Fruit fly (Drosophila melanogaster) whole organism, prepupa: ENCODE results near the gene Ulp1.

Source experiments
- Blimp-1 ChIP-seq: fragments of 200-800 bp; sonication (Bioruptor generic); optimal IDR thresholded peaks from 3 replicates; lab custom pipeline; 2017; ENCODE audit warnings: missing biosample characterization, missing genetic modification characterization, mild to moderate bottlenecking, moderate library complexity, missing genetic modification reagents
- CG10669 ChIP-seq: fragments of 200-800 bp; sonication (Bioruptor generic); optimal IDR thresholded peaks from 3 replicates; lab custom pipeline; 2018; ENCODE audit warnings: missing biosample characterization, mild to moderate bottlenecking, missing genetic modification characterization, moderate library complexity
- CG11294 ChIP-seq: fragments of 200-800 bp; sonication (Bioruptor generic); IDR thresholded peaks from 2 replicates; pipeline ENCODE4 v1.3.6; 2022; ENCODE audit warnings: missing biosample characterization, missing genetic modification characterization
- CG11762 ChIP-seq: fragments of 200-800 bp; sonication (Bioruptor generic); optimal IDR thresholded peaks from 3 replicates; lab custom pipeline; 2016; ENCODE audit warnings: missing biosample characterization, missing genetic modification characterization; ENCODE audit not compliant: insufficient read depth
- CG11902 ChIP-seq: fragments of 200-800 bp; sonication (Bioruptor generic); optimal IDR thresholded peaks from 3 replicates; lab custom pipeline; 2016; ENCODE audit warnings: missing biosample characterization, missing genetic modification characterization
- CG15336 ChIP-seq: fragments of 200-800 bp; sonication (Bioruptor generic); IDR thresholded peaks from 2 replicates; pipeline ENCODE4 v1.3.6; 2022; ENCODE audit warnings: missing biosample characterization, missing genetic modification characterization
- CG16779 ChIP-seq: fragments of 200-800 bp; sonication (Bioruptor generic); optimal IDR thresholded peaks from 3 replicates; lab custom pipeline; 2017; ENCODE audit warnings: missing biosample characterization, mild to moderate bottlenecking, missing genetic modification characterization
- CG3032 ChIP-seq: fragments of 200-800 bp; optimal IDR thresholded peaks from 2 replicates; lab custom pipeline; 2019; ENCODE audit warnings: missing biosample characterization, mild to moderate bottlenecking, missing genetic modification characterization, moderate library complexity
- CG32006 ChIP-seq: fragments of 200-800 bp; sonication (Bioruptor generic); optimal IDR thresholded peaks from 3 replicates; lab custom pipeline; 2017; ENCODE audit warnings: missing biosample characterization, mild to moderate bottlenecking, missing genetic modification characterization
- CG3919 ChIP-seq: fragments of 200-800 bp; sonication (Bioruptor generic); optimal IDR thresholded peaks from 3 replicates; lab custom pipeline; 2016; ENCODE audit warnings: missing biosample characterization, missing genetic modification characterization
- CG6163 ChIP-seq: fragments of 200-800 bp; sonication (Bioruptor generic); IDR thresholded peaks from 3 replicates; pipeline ENCODE4 v1.3.6; 2022; ENCODE audit warnings: missing biosample characterization, missing genetic modification characterization
- CG6276 ChIP-seq: fragments of 200-800 bp; sonication (Bioruptor generic); optimal IDR thresholded peaks from 2 replicates; lab custom pipeline; 2017; ENCODE audit warnings: missing biosample characterization, mild to moderate bottlenecking, missing genetic modification characterization
- CG6808 ChIP-seq: fragments of 200-800 bp; sonication (Bioruptor generic); optimal IDR thresholded peaks from 3 replicates; lab custom pipeline; 2017; ENCODE audit warnings: missing biosample characterization, missing genetic modification characterization, mild to moderate bottlenecking, moderate library complexity, missing genetic modification reagents
- CG6854 ChIP-seq: fragments of 200-800 bp; sonication (Bioruptor generic); optimal IDR thresholded peaks from 2 replicates; lab custom pipeline; 2017; ENCODE audit warnings: missing biosample characterization, mild to moderate bottlenecking, missing genetic modification characterization
- CG8119 ChIP-seq: fragments of 200-800 bp; sonication (Bioruptor generic); IDR thresholded peaks from 3 replicates; pipeline ENCODE4 v1.3.6; 2022; ENCODE audit warnings: missing biosample characterization, missing genetic modification characterization
- CG8319 ChIP-seq: fragments of 200-800 bp; sonication (Bioruptor generic); optimal IDR thresholded peaks from 3 replicates; lab custom pipeline; 2016; ENCODE audit warnings: missing biosample characterization, missing genetic modification characterization
- CG9139 ChIP-seq: fragments of 200-800 bp; sonication (Bioruptor generic); optimal IDR thresholded peaks from 3 replicates; lab custom pipeline; 2017; ENCODE audit warnings: missing biosample characterization, mild to moderate bottlenecking, missing genetic modification characterization
- Eip75B ChIP-seq: fragments of 200-800 bp; sonication (Bioruptor generic); optimal IDR thresholded peaks from 3 replicates; lab custom pipeline; 2016; ENCODE audit warnings: missing biosample characterization, missing genetic modification characterization
- Eip78C ChIP-seq: fragments of 200-800 bp; sonication (Bioruptor generic); peaks from one replicate; lab custom pipeline; 2016; ENCODE audit warnings: missing biosample characterization, missing genetic modification characterization
- Eip93F ChIP-seq: fragments of 200-800 bp; sonication (Bioruptor generic); optimal IDR thresholded peaks from 2 replicates; lab custom pipeline; 2016; ENCODE audit warnings: missing biosample characterization, mild to moderate bottlenecking, missing genetic modification characterization
- Ets21C ChIP-seq: fragments of 200-800 bp; sonication (Bioruptor generic); optimal IDR thresholded peaks from 3 replicates; lab custom pipeline; 2016; ENCODE audit warnings: missing biosample characterization, missing genetic modification characterization
- Ets96B ChIP-seq: fragments of 200-800 bp; optimal IDR thresholded peaks from 2 replicates; lab custom pipeline; 2019; ENCODE audit warnings: missing biosample characterization, mild to moderate bottlenecking, missing genetic modification characterization, moderate library complexity
- Gug ChIP-seq: fragments of 200-800 bp; sonication (Bioruptor generic); IDR thresholded peaks from 2 replicates; pipeline ENCODE4 v1.3.6; 2022; ENCODE audit warnings: missing biosample characterization, missing genetic modification characterization
- Hr38 ChIP-seq: sonication (Bioruptor generic); optimal IDR thresholded peaks from 2 replicates; lab custom pipeline; 2016; ENCODE audit warnings: missing biosample characterization, missing genetic modification characterization
- Hr39 ChIP-seq: fragments of 200-800 bp; sonication (Bioruptor generic); optimal IDR thresholded peaks from 2 replicates; lab custom pipeline; 2016; ENCODE audit warnings: missing biosample characterization, missing genetic modification characterization
- Hr4 ChIP-seq: fragments of 200-800 bp; sonication (Bioruptor generic); optimal IDR thresholded peaks from 3 replicates; lab custom pipeline; 2016; ENCODE audit warnings: missing biosample characterization, missing genetic modification characterization
- Met ChIP-seq: fragments of 200-800 bp; sonication (Bioruptor generic); optimal IDR thresholded peaks from 3 replicates; lab custom pipeline; 2016; ENCODE audit warnings: missing biosample characterization, missing genetic modification characterization
- OdsH ChIP-seq: fragments of 200-800 bp; sonication (Bioruptor generic); optimal IDR thresholded peaks from 3 replicates; lab custom pipeline; 2016; ENCODE audit warnings: missing biosample characterization, missing genetic modification characterization
- Smox ChIP-seq: fragments of 200-800 bp; sonication (Bioruptor generic); optimal IDR thresholded peaks from 3 replicates; lab custom pipeline; 2016; ENCODE audit warnings: missing biosample characterization, missing genetic modification characterization
- Sox14 ChIP-seq: fragments of 200-800 bp; sonication (Bioruptor generic); optimal IDR thresholded peaks from 3 replicates; lab custom pipeline; 2016; ENCODE audit warnings: missing biosample characterization, missing genetic modification characterization
- Sox15 ChIP-seq: fragments of 200-800 bp; sonication (Bioruptor generic); optimal IDR thresholded peaks from 3 replicates; lab custom pipeline; 2016; ENCODE audit warnings: missing biosample characterization, missing genetic modification characterization
- achi ChIP-seq: fragments of 200-800 bp; sonication (Bioruptor generic); optimal IDR thresholded peaks from 3 replicates; lab custom pipeline; 2016; ENCODE audit warnings: missing biosample characterization, missing genetic modification characterization
- acj6 ChIP-seq: fragments of 200-800 bp; sonication (Bioruptor generic); optimal IDR thresholded peaks from 3 replicates; lab custom pipeline; 2016; ENCODE audit warnings: missing biosample characterization, missing genetic modification characterization
- cyc ChIP-seq: fragments of 200-800 bp; sonication (Bioruptor generic); optimal IDR thresholded peaks from 3 replicates; lab custom pipeline; 2016; ENCODE audit warnings: missing biosample characterization, missing genetic modification characterization
- dac ChIP-seq: fragments of 200-800 bp; sonication (Bioruptor generic); optimal IDR thresholded peaks from 2 replicates; lab custom pipeline; 2017; ENCODE audit warnings: missing biosample characterization, mild to moderate bottlenecking, missing genetic modification characterization
- eg ChIP-seq: fragments of 200-800 bp; sonication (Bioruptor generic); IDR thresholded peaks from 3 replicates; pipeline ENCODE4 v1.3.6; 2022; ENCODE audit warnings: missing biosample characterization, missing genetic modification characterization
- esn ChIP-seq: fragments of 200-800 bp; sonication (Bioruptor generic); optimal IDR thresholded peaks from 2 replicates; lab custom pipeline; 2016; ENCODE audit warnings: missing biosample characterization, mild to moderate bottlenecking, missing genetic modification characterization, moderate library complexity
- fkh ChIP-seq: fragments of 200-800 bp; sonication (Bioruptor generic); optimal IDR thresholded peaks from 3 replicates; lab custom pipeline; 2017; ENCODE audit warnings: missing biosample characterization, mild to moderate bottlenecking, missing genetic modification characterization, moderate library complexity
- lz ChIP-seq: fragments of 200-800 bp; sonication (Bioruptor generic); optimal IDR thresholded peaks from 3 replicates; lab custom pipeline; 2016; ENCODE audit warnings: missing biosample characterization, missing genetic modification characterization
- net ChIP-seq: fragments of 200-800 bp; sonication (Bioruptor generic); optimal IDR thresholded peaks from 3 replicates; lab custom pipeline; 2016; ENCODE audit warnings: missing biosample characterization, missing genetic modification characterization
- pdm3 ChIP-seq: fragments of 200-800 bp; sonication (Bioruptor generic); optimal IDR thresholded peaks from 3 replicates; lab custom pipeline; 2016; ENCODE audit warnings: missing biosample characterization, missing genetic modification characterization
- spab ChIP-seq: fragments of 200-800 bp; sonication (Bioruptor generic); optimal IDR thresholded peaks from 2 replicates; lab custom pipeline; 2017; ENCODE audit warnings: missing biosample characterization, mild to moderate bottlenecking, missing genetic modification characterization, missing genetic modification reagents
- svp ChIP-seq: fragments of 200-800 bp; sonication (Bioruptor generic); peaks from one replicate; lab custom pipeline; 2016; ENCODE audit warnings: missing biosample characterization, missing genetic modification characterization
- topi ChIP-seq: fragments of 200-800 bp; sonication (Bioruptor generic); optimal IDR thresholded peaks from 3 replicates; lab custom pipeline; 2016; ENCODE audit warnings: missing biosample characterization, missing genetic modification characterization

The Ulp1 gene

dm6 chrX:19247200-19248052 lies 39.4 kb upstream of the Ulp1 start, which contains the start of gene CG7992 (continued):
- TF ChIP-seq lz (peak; percentile 49), CG11762 (GFP tag; lab: Kevin White, UChicago) (no peak), dac (no peak), net (peak; percentile 48), Smox (peak; percentile 62), spab (no peak), Gug (0 out of 2 replicates have a peak, but pooled peaks have one; percentile 21), CG8119 (GFP tag; lab: Robert Waterston, UW) (0 out of 3 replicates have a peak, but pooled peaks have one; percentile 32), Hr38 (no peak)
- TF ChIP-seq, all 60 proteins: peak for 27

- TF ChIP-seq CG6808 (no peak), Sox14 (no peak), cyc (peak; percentile 30), Eip93F (no peak), OdsH (no peak), Eip78C (peak; percentile 78), CG6163 (GFP tag; lab: Robert Waterston, UW) (peak; percentile 37; the same call in 1 of the 3 replicates), Sox15 (no peak), CG6854 (peak; percentile 29), Ets96B (tag; lab: Kevin White, UChicago) (peak; percentile 19), CG6276 (GFP tag; lab: Kevin White, UChicago) (peak; percentile 4), esn (GFP tag; lab: Kevin White, UChicago) (peak; percentile 8), CG32006 (no peak), CG9139 (GFP tag; lab: Kevin White, UChicago) (no peak), CG16779 (tag; lab: Kevin White, UChicago) (no peak), Eip75B (GFP tag; lab: Kevin White, UChicago) (peak; percentile 29), CG11902 (no peak), Hr4 (peak; percentile 45), Hr39 (GFP tag; lab: Kevin White, UChicago) (peak; percentile 7), CG15336 (GFP tag; lab: Robert Waterston, UW) (0 out of 2 replicates have a peak, but pooled peaks have one; percentile 11), Blimp-1 (GFP tag; lab: Kevin White, UChicago) (peak; percentile 78), Ets21C (GFP tag; lab: Kevin White, UChicago) (no peak), CG8319 (GFP tag; lab: Kevin White, UChicago) (no peak), eg (GFP tag; lab: Robert Waterston, UW) (peak; percentile 33; the same call in 1 of the 3 replicates), dac (no peak), fkh (GFP tag; lab: Kevin White, UChicago) (no peak), svp (GFP tag; lab: Kevin White, UChicago) (peak; percentile 62), acj6 (peak; percentile 26), pdm3 (GFP tag; lab: Kevin White, UChicago) (peak; percentile 5), achi (peak; percentile 11), CG10669 (peak; percentile 31), Met (GFP tag; lab: Kevin White, UChicago) (peak; percentile 18), CG11294 (GFP tag; lab: Robert Waterston, UW) (no peak), spab (no peak), CG3032 (tag; lab: Kevin White, UChicago) (peak; percentile 16), Smox (peak; percentile 15), topi (peak; percentile 32), CG3919 (GFP tag; lab: Kevin White, UChicago) (peak; percentile 39)
These were observed 35.4 kb upstream of the Ulp1 start, which contains the start of gene CG7889 for dm6 chrX:19243379-19243834. CG7889 (plus strand) TSS chrX:19243631.
